Worm (Caenorhabditis elegans) whole organism, L4 larva: ENCODE data around the gene gyf-1.
A peak's percentile ranks its signal among the peaks of the same experiment; 100 is the strongest.

Source experiments
- D1046.2 ChIP-seq: fragments of 200-800 bp; sonication (Bioruptor generic); IDR thresholded peaks from 2 replicates; pipeline ENCODE4 v1.3.6; 2022; ENCODE audit warnings: missing genetic modification characterization, missing compliant biosample characterization
- F10B5.3 ChIP-seq: sonication (generic microtip); optimal IDR thresholded peaks from 2 replicates; lab custom pipeline; 2016; ENCODE audit warnings: mild to moderate bottlenecking, missing genetic modification characterization, missing compliant biosample characterization
- F26F4.8 ChIP-seq: fragments of 200-800 bp; sonication (Bioruptor generic); conservative IDR thresholded peaks from 2 replicates; pipeline ENCODE4 v1.3.6; 2022; ENCODE audit warnings: missing genetic modification characterization, missing compliant biosample characterization
- R02D3.7 ChIP-seq: fragments of 150-350 bp; sonication (generic microtip); optimal IDR thresholded peaks from 3 replicates; lab custom pipeline; 2014; ENCODE audit warnings: missing biosample characterization, missing genetic modification characterization
- attf-4 ChIP-seq: sonication (generic microtip); optimal IDR thresholded peaks from 3 replicates; lab custom pipeline; 2017; ENCODE audit warnings: missing biosample characterization, missing genetic modification characterization
- ceh-20 ChIP-seq: fragments of 200-800 bp; sonication (Bioruptor generic); IDR thresholded peaks from 2 replicates; pipeline ENCODE4 v1.3.6; 2022; ENCODE audit warnings: missing genetic modification reagents, missing genetic modification characterization, missing compliant biosample characterization
- ceh-44 ChIP-seq: fragments of 200-800 bp; sonication (Bioruptor generic); IDR thresholded peaks from 2 replicates; pipeline ENCODE4 v1.3.6; 2022; ENCODE audit warnings: missing genetic modification reagents, missing genetic modification characterization, missing compliant biosample characterization
- ceh-82 ChIP-seq: sonication (generic microtip); optimal IDR thresholded peaks from 2 replicates; lab custom pipeline; 2017; ENCODE audit warnings: missing biosample characterization, missing genetic modification characterization
- ctbp-1 ChIP-seq: fragments of 200-800 bp; sonication (Bioruptor generic); IDR thresholded peaks from 2 replicates; pipeline ENCODE4 v1.3.6; 2022; ENCODE audit warnings: missing genetic modification reagents, missing genetic modification characterization, missing compliant biosample characterization
- daf-16 ChIP-seq, 3 experiments: sonication (generic microtip); optimal IDR thresholded peaks; 2 replicates each; lab custom pipeline; 2016 to 2017; ENCODE audit warnings: missing genetic modification characterization in 3 of 3, missing genetic modification reagents in 3 of 3, mild to moderate bottlenecking in 2 of 3, missing compliant biosample characterization in 2 of 3, missing biosample characterization in 1 of 3, moderate library complexity in 1 of 3
- dmd-6 ChIP-seq: fragments of 200-800 bp; sonication (Bioruptor generic); IDR thresholded peaks from 2 replicates; pipeline ENCODE4 v1.3.6; 2022; ENCODE audit warnings: missing genetic modification reagents, missing genetic modification characterization, missing compliant biosample characterization
- dmd-9 ChIP-seq: fragments of 200-800 bp; sonication (Bioruptor generic); IDR thresholded peaks from 2 replicates; pipeline ENCODE4 v1.3.6; 2022; ENCODE audit warnings: missing genetic modification reagents, missing genetic modification characterization, missing compliant biosample characterization
- fkh-10 ChIP-seq: fragments of 150-350 bp; optimal IDR thresholded peaks from 2 replicates; lab custom pipeline; 2014; ENCODE audit warnings: missing biosample characterization, missing genetic modification reagents, missing genetic modification characterization
- hlh-11 ChIP-seq: fragments of 200-800 bp; sonication (Bioruptor generic); optimal IDR thresholded peaks from 2 replicates; lab custom pipeline; 2018; ENCODE audit warnings: mild to moderate bottlenecking, missing genetic modification characterization, missing compliant biosample characterization
- hlh-30 ChIP-seq: sonication (generic microtip); optimal IDR thresholded peaks from 2 replicates; lab custom pipeline; 2017; ENCODE audit warnings: antibody characterized with exemption, mild to moderate bottlenecking, missing genetic modification characterization, missing compliant biosample characterization; ENCODE audit not compliant: insufficient read depth
- lim-7 ChIP-seq: fragments of 200-800 bp; sonication (Bioruptor generic); IDR thresholded peaks from 2 replicates; pipeline ENCODE4 v1.3.6; 2022; ENCODE audit warnings: missing genetic modification characterization, missing compliant biosample characterization
- lin-15B ChIP-seq: fragments of 150-350 bp; sonication (generic microtip); optimal IDR thresholded peaks from 3 replicates; lab custom pipeline; 2014; ENCODE audit warnings: missing biosample characterization, missing genetic modification characterization
- lin-29 ChIP-seq: fragments of 200-800 bp; sonication (Bioruptor generic); IDR thresholded peaks from 2 replicates; pipeline ENCODE4 v1.3.6; 2022; ENCODE audit warnings: missing genetic modification reagents, missing genetic modification characterization, missing compliant biosample characterization
- lir-3 ChIP-seq: sonication (generic microtip); optimal IDR thresholded peaks from 2 replicates; lab custom pipeline; 2016; ENCODE audit warnings: mild to moderate bottlenecking, missing genetic modification characterization, missing compliant biosample characterization
- lsy-2 ChIP-seq, 2 experiments: fragments of 150-350 bp in 1 of 2; sonication (generic microtip) in 1 of 2; optimal IDR thresholded peaks; 2 replicates each; lab custom pipeline; 2014 to 2017; ENCODE audit warnings: missing biosample characterization in 2 of 2, missing genetic modification characterization in 2 of 2
- madf-5 ChIP-seq, 2 experiments: fragments of 200-800 bp; sonication (Bioruptor generic); IDR thresholded peaks; 2 replicates each; pipeline ENCODE4 v1.3.6; 2022; ENCODE audit warnings: missing compliant biosample characterization in 2 of 2, missing genetic modification characterization in 2 of 2
- madf-9 ChIP-seq: fragments of 200-800 bp; sonication (Bioruptor generic); conservative IDR thresholded peaks from 2 replicates; pipeline ENCODE4 v1.3.6; 2022; ENCODE audit warnings: missing genetic modification reagents, missing genetic modification characterization, missing compliant biosample characterization
- mdt-29 ChIP-seq: fragments of 200-800 bp; sonication (Bioruptor generic); IDR thresholded peaks from 2 replicates; pipeline ENCODE4 v1.3.6; 2022; ENCODE audit warnings: missing genetic modification reagents, missing genetic modification characterization, missing compliant biosample characterization
- mes-2 ChIP-seq: sonication (generic microtip); optimal IDR thresholded peaks from 2 replicates; lab custom pipeline; 2016; ENCODE audit warnings: missing genotype, mild to moderate bottlenecking, missing genetic modification characterization, missing compliant biosample characterization; ENCODE audit not compliant: poor library complexity, severe bottlenecking
- mxl-2 ChIP-seq: fragments of 200-800 bp; sonication (Bioruptor generic); conservative IDR thresholded peaks from 2 replicates; pipeline ENCODE4 v1.3.6; 2022; ENCODE audit warnings: missing genetic modification reagents, missing genetic modification characterization, missing compliant biosample characterization
- nhr-11 ChIP-seq: fragments of 150-350 bp; optimal IDR thresholded peaks from 2 replicates; lab custom pipeline; 2014; ENCODE audit warnings: missing biosample characterization, missing genetic modification characterization
- nhr-28 ChIP-seq: fragments of 150-350 bp; optimal IDR thresholded peaks from 2 replicates; lab custom pipeline; 2014; ENCODE audit warnings: missing biosample characterization, missing genetic modification characterization
- nhr-42 ChIP-seq: fragments of 200-800 bp; sonication (Bioruptor generic); IDR thresholded peaks from 2 replicates; pipeline ENCODE4 v1.3.6; 2022; ENCODE audit warnings: missing genetic modification characterization, missing compliant biosample characterization
- nhr-6 ChIP-seq: fragments of 150-350 bp; optimal IDR thresholded peaks from 2 replicates; lab custom pipeline; 2014; ENCODE audit warnings: missing biosample characterization, missing genetic modification characterization
- nhr-77 ChIP-seq: fragments of 150-350 bp; optimal IDR thresholded peaks from 2 replicates; lab custom pipeline; 2014; ENCODE audit warnings: missing biosample characterization, missing genetic modification characterization
- pha-4 ChIP-seq, 2 experiments: fragments of 150-350 bp in 1 of 2; fragments of 200-800 bp in 1 of 2; sonication (Bioruptor generic) in 1 of 2; IDR thresholded peaks in 1 of 2; optimal IDR thresholded peaks in 1 of 2; 2 replicates each; pipeline versions ENCODE4 v1.3.6 to Lab custom; 2014 to 2022; ENCODE audit warnings: missing genetic modification characterization in 2 of 2, missing genetic modification reagents in 2 of 2, missing biosample characterization in 1 of 2, missing compliant biosample characterization in 1 of 2
- pqm-1 ChIP-seq: sonication (generic microtip); optimal IDR thresholded peaks from 2 replicates; lab custom pipeline; 2017; ENCODE audit warnings: missing biosample characterization, missing genetic modification characterization
- rbr-2 ChIP-seq: sonication (generic microtip); optimal IDR thresholded peaks from 2 replicates; lab custom pipeline; 2016; ENCODE audit warnings: missing genotype, missing genetic modification characterization, missing compliant biosample characterization
- saeg-2 ChIP-seq: fragments of 200-800 bp; sonication (Bioruptor generic); IDR thresholded peaks from 2 replicates; pipeline ENCODE4 v1.3.6; 2022; ENCODE audit warnings: missing genetic modification reagents, missing genetic modification characterization, missing compliant biosample characterization
- tag-97 ChIP-seq: fragments of 200-800 bp; sonication (Bioruptor generic); IDR thresholded peaks from 2 replicates; pipeline ENCODE4 v1.3.6; 2022; ENCODE audit warnings: missing genetic modification characterization, missing compliant biosample characterization
- unc-130 ChIP-seq: sonication (generic microtip); optimal IDR thresholded peaks from 2 replicates; lab custom pipeline; 2016; ENCODE audit warnings: missing genetic modification reagents, missing genetic modification characterization, missing compliant biosample characterization
- unc-62 ChIP-seq, 3 experiments: fragments of 150-350 bp in 1 of 3; sonication (generic microtip); optimal IDR thresholded peaks in 2 of 3; peaks in 1 of 3; 1 replicate in 1 of 3; 2 replicates in 2 of 3; lab custom pipeline; 2014 to 2017; ENCODE audit warnings: missing biosample characterization in 3 of 3, missing genetic modification characterization in 3 of 3, missing genetic modification reagents in 3 of 3, missing genotype in 1 of 3
- zfp-3 ChIP-seq: fragments of 200-800 bp; sonication (Bioruptor generic); conservative IDR thresholded peaks from 2 replicates; pipeline ENCODE4 v1.3.6; 2022; ENCODE audit warnings: missing genetic modification reagents, missing genetic modification characterization, missing compliant biosample characterization
- zip-11 ChIP-seq: fragments of 200-800 bp; sonication (Bioruptor generic); IDR thresholded peaks from 2 replicates; pipeline ENCODE4 v1.3.6; 2022; ENCODE audit warnings: missing genetic modification characterization, missing compliant biosample characterization
- ztf-7 ChIP-seq: fragments of 150-350 bp; optimal IDR thresholded peaks from 2 replicates; lab custom pipeline; 2014; ENCODE audit warnings: missing biosample characterization, missing genetic modification characterization

The gyf-1 gene

ce11 chrII:6705593-6706228 lies 21.7 kb downstream of the gyf-1 start, which contains the start of gene rpy-1 (continued):
- no peak for TF ChIP-seq ceh-44 (GFP tag; lab: Robert Waterston, UW)
- peak in 1 of 2 experiments; percentile 87 for TF ChIP-seq daf-16 (GFP tag; optimal IDR thresholded peaks at IDR 0.05; lab: Kevin White, UChicago)
- no peak for TF ChIP-seq daf-16 (tag; optimal IDR thresholded peaks at IDR 0.05; lab: Kevin White, UChicago)
- no peak for TF ChIP-seq lin-15B (tag; lab: Kevin White, UChicago)
- TF ChIP-seq mxl-2 (GFP tag; lab: Robert Waterston, UW) = no peak
- TF ChIP-seq pqm-1 (tag; lab: Kevin White, UChicago) = no peak
- TF ChIP-seq attf-4 (tag; lab: Kevin White, UChicago) = no peak
- no peak for TF ChIP-seq D1046.2
- TF ChIP-seq ceh-82 (tag; lab: Kevin White, UChicago) = no peak
- TF ChIP-seq hlh-11 = peak; percentile 9
- TF ChIP-seq ceh-20 (GFP tag; lab: Robert Waterston, UW) = 0 out of 2 replicates have a peak, but pooled peaks have one; percentile 28
- TF ChIP-seq mdt-29 = no peak
- TF ChIP-seq nhr-6 (tag; lab: Kevin White, UChicago) = no peak
- TF ChIP-seq unc-62 (GFP tag; optimal IDR thresholded peaks at IDR 0.05 in 1 of 2; lab: Kevin White, UChicago) = peak in 1 of 2 experiments; percentile 97
- TF ChIP-seq unc-62 (tag; optimal IDR thresholded peaks at IDR 0.05; lab: Kevin White, UChicago) = no peak
- no peak for TF ChIP-seq madf-9 (GFP tag; lab: Robert Waterston, UW)
- no peak for TF ChIP-seq nhr-77 (tag; lab: Kevin White, UChicago)
- no peak for TF ChIP-seq tag-97 (GFP tag; lab: Robert Waterston, UW)
- no peak for TF ChIP-seq ztf-7 (tag; lab: Kevin White, UChicago)
- TF ChIP-seq lin-29 (GFP tag; lab: Robert Waterston, UW) = no peak
- no peak for TF ChIP-seq nhr-42 (GFP tag; lab: Robert Waterston, UW)
- TF ChIP-seq dmd-6 (GFP tag; lab: Robert Waterston, UW) = no peak
- TF ChIP-seq F10B5.3 (tag; lab: Kevin White, UChicago) = no peak
- TF ChIP-seq lim-7 (GFP tag; lab: Robert Waterston, UW) = no peak
- TF ChIP-seq nhr-11 (tag; lab: Kevin White, UChicago) = peak; percentile 43
- TF ChIP-seq zip-11 (GFP tag; lab: Robert Waterston, UW) = no peak
- TF ChIP-seq madf-5 (GFP tag; IDR thresholded peaks at IDR 0.05; lab: Robert Waterston, UW) = no peak
- no peak for TF ChIP-seq pha-4 (GFP tag; IDR thresholded peaks at IDR 0.05; lab: Robert Waterston, UW)
- TF ChIP-seq pha-4 (tag; optimal IDR thresholded peaks at IDR 0.05; lab: Kevin White, UChicago) = no peak
- TF ChIP-seq dmd-9 = no peak
- TF ChIP-seq mes-2 (tag; lab: Kevin White, UChicago) = no peak
- TF ChIP-seq F26F4.8 (GFP tag; lab: Robert Waterston, UW) = no peak
- no peak for TF ChIP-seq rbr-2 (tag; lab: Kevin White, UChicago)
- TF ChIP-seq nhr-28 = no peak
- no peak for TF ChIP-seq saeg-2 (GFP tag; lab: Robert Waterston, UW)
- peak in 1 of 2 experiments; percentile 29 for TF ChIP-seq lsy-2 (tag; optimal IDR thresholded peaks at IDR 0.05; lab: Kevin White, UChicago)
- peak; percentile 20 for TF ChIP-seq hlh-30 (tag; lab: Kevin White, UChicago)
- TF ChIP-seq lir-3 (tag; lab: Kevin White, UChicago) = no peak
- no peak for TF ChIP-seq zfp-3
- no peak for TF ChIP-seq R02D3.7
- TF ChIP-seq, all 104 proteins: peak for 7

- TF ChIP-seq unc-130 (GFP tag; lab: Kevin White, UChicago) (no peak), unc-62 (GFP tag; optimal IDR thresholded peaks at IDR 0.05 in 1 of 2; lab: Kevin White, UChicago) (peak in 1 of 2 experiments; percentile 67), unc-62 (tag; optimal IDR thresholded peaks at IDR 0.05; lab: Kevin White, UChicago) (no peak), fkh-10 (peak; percentile 39), zip-11 (GFP tag; lab: Robert Waterston, UW) (no peak), ctbp-1 (GFP tag; lab: Robert Waterston, UW) (0 out of 2 replicates have a peak, but pooled peaks have one; percentile 16)
These were observed 22.6 kb downstream of the gyf-1 start for ce11 chrII:6706552-6707091.
